Fruit fly (Drosophila melanogaster) whole organism, embryonic: ENCODE results near the gene Prosbeta2R2.
A peak's percentile ranks its signal among the peaks of the same experiment; 100 is the strongest.

Experiments
- Abd-B ChIP-seq: fragments of 200-800 bp; sonication (Bioruptor generic); optimal IDR thresholded peaks from 2 replicates; lab custom pipeline; 2018; ENCODE audit warnings: missing biosample characterization, mild to moderate bottlenecking, missing genetic modification characterization, moderate library complexity
- Adf1 ChIP-seq: fragments of 200-800 bp; sonication (Bioruptor generic); IDR thresholded peaks from 2 replicates; pipeline ENCODE4 v1.3.6; 2022; ENCODE audit warnings: missing biosample characterization, missing genetic modification characterization
- BEAF-32 ChIP-seq: fragments of 200-800 bp; sonication (Bioruptor generic); optimal IDR thresholded peaks from 3 replicates; lab custom pipeline; 2017; ENCODE audit warnings: missing biosample characterization, missing genetic modification characterization, mild to moderate bottlenecking, moderate library complexity, missing genetic modification reagents
- CG10366 ChIP-seq: fragments of 200-800 bp; sonication (Bioruptor generic); IDR thresholded peaks from 2 replicates; pipeline ENCODE4 v1.3.6; 2022; ENCODE audit warnings: missing biosample characterization, missing genetic modification characterization
- CG11093 ChIP-seq: fragments of 200-800 bp; sonication (Bioruptor generic); IDR thresholded peaks from 3 replicates; pipeline ENCODE4 v1.3.6; 2022; ENCODE audit warnings: missing biosample characterization, missing genetic modification characterization
- CG11456 ChIP-seq: fragments of 200-800 bp; sonication (Bioruptor generic); IDR thresholded peaks from 3 replicates; pipeline ENCODE4 v1.3.6; 2022; ENCODE audit warnings: missing biosample characterization, missing genetic modification characterization
- CG14014 ChIP-seq: fragments of 200-800 bp; sonication (Bioruptor generic); IDR thresholded peaks from 2 replicates; pipeline ENCODE4 v1.3.6; 2022; ENCODE audit warnings: missing biosample characterization, missing genetic modification characterization
- CG17912 ChIP-seq: fragments of 200-800 bp; sonication (Bioruptor generic); optimal IDR thresholded peaks from 2 replicates; lab custom pipeline; 2018; ENCODE audit warnings: missing biosample characterization, mild to moderate bottlenecking, missing genetic modification characterization
- CG3847 ChIP-seq: fragments of 200-800 bp; sonication (Bioruptor generic); IDR thresholded peaks from 2 replicates; pipeline ENCODE4 v1.3.6; 2022; ENCODE audit warnings: missing biosample characterization, missing genetic modification characterization
- CG4328 ChIP-seq: fragments of 200-800 bp; sonication (Bioruptor generic); optimal IDR thresholded peaks from 3 replicates; lab custom pipeline; 2017; ENCODE audit warnings: missing biosample characterization, missing genetic modification reagents, missing genetic modification characterization
- CG6254 ChIP-seq: fragments of 200-800 bp; sonication (Bioruptor generic); optimal IDR thresholded peaks from 3 replicates; lab custom pipeline; 2017; ENCODE audit warnings: mild to moderate bottlenecking, missing biosample characterization, missing genetic modification reagents, missing genetic modification characterization
- CG6791 ChIP-seq: fragments of 200-800 bp; sonication (Bioruptor generic); IDR thresholded peaks from 3 replicates; pipeline ENCODE4 v1.3.6; 2022; ENCODE audit warnings: missing biosample characterization, missing genetic modification characterization; ENCODE audit not compliant: partially characterized antibody
- CG6854 ChIP-seq: fragments of 200-800 bp; sonication (Bioruptor generic); optimal IDR thresholded peaks from 3 replicates; lab custom pipeline; 2017; ENCODE audit warnings: missing biosample characterization, mild to moderate bottlenecking, missing genetic modification characterization
- CG7271 ChIP-seq: fragments of 200-800 bp; sonication (Bioruptor generic); optimal IDR thresholded peaks from 2 replicates; lab custom pipeline; 2018; ENCODE audit warnings: missing biosample characterization, mild to moderate bottlenecking, missing genetic modification characterization, moderate library complexity
- CG9215 ChIP-seq: fragments of 200-800 bp; sonication (Bioruptor generic); IDR thresholded peaks from 2 replicates; pipeline ENCODE4 v1.3.6; 2022; ENCODE audit warnings: missing biosample characterization, missing genetic modification characterization
- CHES-1-like ChIP-seq: fragments of 200-800 bp; sonication (Bioruptor generic); optimal IDR thresholded peaks from 2 replicates; lab custom pipeline; 2016; ENCODE audit warnings: missing biosample characterization, missing genetic modification characterization
- D19A ChIP-seq: fragments of 200-800 bp; optimal IDR thresholded peaks from 3 replicates; lab custom pipeline; 2019; ENCODE audit warnings: missing biosample characterization, mild to moderate bottlenecking, missing genetic modification characterization, moderate library complexity
- Dad ChIP-seq: fragments of 200-800 bp; sonication (Bioruptor generic); optimal IDR thresholded peaks from 3 replicates; lab custom pipeline; 2016; ENCODE audit warnings: missing biosample characterization, missing genetic modification characterization
- Dip3 ChIP-seq: fragments of 200-800 bp; sonication (Bioruptor generic); optimal IDR thresholded peaks from 3 replicates; lab custom pipeline; 2016; ENCODE audit warnings: missing biosample characterization, missing genetic modification characterization
- Doc3 ChIP-seq: fragments of 200-800 bp; sonication (Bioruptor generic); IDR thresholded peaks from 3 replicates; pipeline ENCODE4 v1.3.6; 2022; ENCODE audit warnings: missing biosample characterization, missing genetic modification characterization; ENCODE audit not compliant: partially characterized antibody
- HLH3B ChIP-seq: fragments of 200-800 bp; sonication (Bioruptor generic); IDR thresholded peaks from 2 replicates; pipeline ENCODE4 v1.3.6; 2022; ENCODE audit warnings: missing biosample characterization, missing genetic modification characterization
- NfI ChIP-seq: fragments of 200-800 bp; sonication (Bioruptor generic); optimal IDR thresholded peaks from 3 replicates; lab custom pipeline; 2018; ENCODE audit warnings: missing biosample characterization, mild to moderate bottlenecking, missing genetic modification characterization, moderate library complexity
- Ravus ChIP-seq: fragments of 200-800 bp; sonication (Bioruptor generic); IDR thresholded peaks from 2 replicates; pipeline ENCODE4 v1.3.6; 2022; ENCODE audit warnings: missing biosample characterization, missing genetic modification characterization
- Sin3A ChIP-seq: fragments of >200 bp; optimal IDR thresholded peaks from 2 replicates; lab custom pipeline; 2018
- Sry-δ ChIP-seq: fragments of 200-800 bp; sonication (Bioruptor generic); optimal IDR thresholded peaks from 2 replicates; lab custom pipeline; 2016; ENCODE audit warnings: missing biosample characterization, missing genetic modification characterization
- Tbp ChIP-seq: fragments of >200 bp; optimal IDR thresholded peaks from 2 replicates; lab custom pipeline; 2018; ENCODE audit warnings: missing biosample characterization, missing genetic modification characterization
- Trl ChIP-seq, 3 experiments: fragments of >200 bp in 2 of 3; fragments of 200-800 bp in 1 of 3; sonication (Bioruptor generic) in 1 of 3; optimal IDR thresholded peaks; 2 replicates in 1 of 3; 3 replicates in 2 of 3; lab custom pipeline; 2016 to 2017; ENCODE audit warnings: missing biosample characterization in 1 of 3, missing genetic modification characterization in 1 of 3
- ato ChIP-seq: fragments of 200-800 bp; sonication (Bioruptor generic); IDR thresholded peaks from 2 replicates; pipeline ENCODE4 v1.3.6; 2022; ENCODE audit warnings: missing biosample characterization, missing genetic modification characterization; ENCODE audit not compliant: partially characterized antibody
- az2 ChIP-seq: fragments of 200-800 bp; sonication (Bioruptor generic); optimal IDR thresholded peaks from 3 replicates; lab custom pipeline; 2016; ENCODE audit warnings: missing biosample characterization, missing genetic modification characterization
- caup ChIP-seq: fragments of 200-800 bp; sonication (Bioruptor generic); optimal IDR thresholded peaks from 3 replicates; lab custom pipeline; 2017; ENCODE audit warnings: missing biosample characterization, mild to moderate bottlenecking, missing genetic modification characterization, moderate library complexity; ENCODE audit not compliant: severe bottlenecking
- ci ChIP-seq: fragments of 200-800 bp; sonication (Bioruptor generic); IDR thresholded peaks from 3 replicates; pipeline ENCODE4 v1.3.6; 2022; ENCODE audit warnings: missing biosample characterization, missing genetic modification characterization
- dati ChIP-seq: fragments of 200-800 bp; sonication (Bioruptor generic); IDR thresholded peaks from 2 replicates; pipeline ENCODE4 v1.3.6; 2022; ENCODE audit warnings: missing biosample characterization, missing genetic modification characterization
- dysf ChIP-seq: fragments of 200-800 bp; sonication (Bioruptor generic); IDR thresholded peaks from 3 replicates; pipeline ENCODE4 v1.3.6; 2022; ENCODE audit warnings: missing biosample characterization, missing genetic modification characterization
- en ChIP-seq: fragments of 200-800 bp; sonication (Bioruptor generic); optimal IDR thresholded peaks from 2 replicates; lab custom pipeline; 2016; ENCODE audit warnings: missing biosample characterization, missing genetic modification characterization
- gem ChIP-seq: fragments of 200-800 bp; sonication (Bioruptor generic); optimal IDR thresholded peaks from 2 replicates; lab custom pipeline; 2019; ENCODE audit warnings: missing biosample characterization, mild to moderate bottlenecking, missing genetic modification characterization, moderate library complexity
- jing ChIP-seq: fragments of 200-800 bp; sonication (Bioruptor generic); optimal IDR thresholded peaks from 2 replicates; lab custom pipeline; 2018; ENCODE audit warnings: missing biosample characterization, mild to moderate bottlenecking, missing genetic modification characterization
- kni ChIP-seq: fragments of 200-800 bp; sonication (Bioruptor generic); optimal IDR thresholded peaks from 3 replicates; lab custom pipeline; 2017; ENCODE audit warnings: mild to moderate bottlenecking, missing biosample characterization, missing genetic modification reagents, missing genetic modification characterization
- knrl ChIP-seq: fragments of 200-800 bp; sonication (Bioruptor generic); IDR thresholded peaks from 3 replicates; pipeline ENCODE4 v1.3.6; 2022; ENCODE audit warnings: missing biosample characterization, missing genetic modification characterization; ENCODE audit not compliant: partially characterized antibody
- nerfin-1 ChIP-seq: fragments of 200-800 bp; sonication (Bioruptor generic); optimal IDR thresholded peaks from 3 replicates; lab custom pipeline; 2019; ENCODE audit warnings: missing biosample characterization, mild to moderate bottlenecking, missing genetic modification characterization, moderate library complexity
- peb ChIP-seq: fragments of 200-800 bp; sonication (Bioruptor generic); IDR thresholded peaks from 2 replicates; pipeline ENCODE4 v1.3.6; 2022; ENCODE audit warnings: missing biosample characterization, missing genetic modification characterization
- pzg ChIP-seq: fragments of 200-800 bp; sonication (Bioruptor generic); optimal IDR thresholded peaks from 3 replicates; lab custom pipeline; 2018; ENCODE audit warnings: missing biosample characterization, mild to moderate bottlenecking, missing genetic modification characterization, moderate library complexity
- row ChIP-seq: fragments of 200-800 bp; sonication (Bioruptor generic); IDR thresholded peaks from 3 replicates; pipeline ENCODE4 v1.3.6; 2022; ENCODE audit warnings: missing biosample characterization, missing genetic modification characterization
- seq ChIP-seq: fragments of 200-800 bp; sonication (Bioruptor generic); IDR thresholded peaks from 2 replicates; pipeline ENCODE4 v1.3.6; 2022; ENCODE audit warnings: missing biosample characterization, missing genetic modification characterization
- tap ChIP-seq: fragments of 200-800 bp; optimal IDR thresholded peaks from 3 replicates; lab custom pipeline; 2019; ENCODE audit warnings: missing biosample characterization, mild to moderate bottlenecking, missing genetic modification characterization, moderate library complexity
- tgo ChIP-seq: fragments of 200-800 bp; sonication (Bioruptor generic); IDR thresholded peaks from 3 replicates; pipeline ENCODE4 v1.3.6; 2022; ENCODE audit warnings: missing biosample characterization, missing genetic modification characterization
- trem ChIP-seq: fragments of 200-800 bp; optimal IDR thresholded peaks from 3 replicates; lab custom pipeline; 2019; ENCODE audit warnings: missing biosample characterization, mild to moderate bottlenecking, missing genetic modification characterization, moderate library complexity
- ttk ChIP-seq: fragments of 200-800 bp; sonication (Bioruptor generic); IDR thresholded peaks from 2 replicates; pipeline ENCODE4 v2.1.2; 2022; ENCODE audit warnings: missing biosample characterization, missing genetic modification characterization
- tx ChIP-seq: fragments of 200-800 bp; sonication (Bioruptor generic); optimal IDR thresholded peaks from 2 replicates; lab custom pipeline; 2016; ENCODE audit warnings: missing biosample characterization, missing genetic modification characterization
- wdn ChIP-seq: fragments of 200-800 bp; sonication (Bioruptor generic); IDR thresholded peaks from 2 replicates; pipeline ENCODE4 v1.3.6; 2022; ENCODE audit warnings: missing biosample characterization, missing genetic modification characterization
- zen ChIP-seq: fragments of 200-800 bp; sonication (Bioruptor generic); optimal IDR thresholded peaks from 3 replicates; lab custom pipeline; 2018; ENCODE audit warnings: missing biosample characterization, mild to moderate bottlenecking, missing genetic modification characterization, moderate library complexity

Gene Prosbeta2R2

dm6 chr3R:5232197-5232607 lies 12.9 kb upstream of the Prosbeta2R2 start, which contains the start of the genes Kat60 and Mms19 (continued):
- no peak; the same call in 1 of the 2 replicates for TF ChIP-seq seq
- peak; percentile 43 for TF ChIP-seq Dad (GFP tag; lab: Kevin White, UChicago)
- TF ChIP-seq wdn (GFP tag; lab: Robert Waterston, UW), result peak; percentile 54; the same call in 1 of the 2 replicates
- TF ChIP-seq pzg (GFP tag; lab: Kevin White, UChicago), result peak; percentile 88
- TF ChIP-seq row (GFP tag; lab: Robert Waterston, UW), result peak; percentile 95
- no peak for TF ChIP-seq tap (tag; lab: Kevin White, UChicago)
- no peak for TF ChIP-seq D19A (tag; lab: Kevin White, UChicago)
- peak; percentile 100 for TF ChIP-seq Sin3A (lab: Kevin White, UChicago)
- TF ChIP-seq CG4328 (GFP tag; lab: Kevin White, UChicago), result no peak
- TF ChIP-seq CG9215 (GFP tag; lab: Robert Waterston, UW), result peak; percentile 84
- TF ChIP-seq en (GFP tag; lab: Kevin White, UChicago), result peak; percentile 43
- peak; percentile 98 for TF ChIP-seq Sry-δ (GFP tag; lab: Kevin White, UChicago)
- peak; percentile 39; the same call in 1 of the 2 replicates for TF ChIP-seq HLH3B (GFP tag; lab: Robert Waterston, UW)
- peak; percentile 85 for TF ChIP-seq trem
- peak; percentile 33 for TF ChIP-seq kni
- no peak for TF ChIP-seq gem
- TF ChIP-seq Trl (optimal IDR thresholded peaks at IDR 0.05; lab: Kevin White, UChicago), result no peak
- TF ChIP-seq Trl (GFP tag; optimal IDR thresholded peaks at IDR 0.05; lab: Kevin White, UChicago), result peak; percentile 66
- peak; percentile 60 for TF ChIP-seq tx (GFP tag; lab: Kevin White, UChicago)
- TF ChIP-seq CG11093 (GFP tag; lab: Robert Waterston, UW), result peak; percentile 52; the same call in 1 of the 3 replicates
- TF ChIP-seq jing (GFP tag; lab: Kevin White, UChicago), result no peak
- peak; percentile 39 for TF ChIP-seq CG14014
- peak; percentile 28; the same call in 1 of the 2 replicates for TF ChIP-seq Adf1 (GFP tag; lab: Robert Waterston, UW)
- TF ChIP-seq caup, result no peak
- peak; percentile 58 for TF ChIP-seq ttk
- peak; percentile 59; the same call in 2 of the 3 replicates for TF ChIP-seq ci
- peak; percentile 94 for TF ChIP-seq CG6791 (GFP tag; lab: Robert Waterston, UW)
- TF ChIP-seq dati (GFP tag; lab: Robert Waterston, UW), result no peak
- TF ChIP-seq nerfin-1 (tag; lab: Kevin White, UChicago), result peak; percentile 25
- peak; percentile 100 for TF ChIP-seq BEAF-32 (GFP tag; lab: Kevin White, UChicago)
- peak; percentile 71 for TF ChIP-seq tgo (GFP tag; lab: Robert Waterston, UW)
- peak; percentile 72; the same call in 2 of the 3 replicates for TF ChIP-seq CG11456 (GFP tag; lab: Robert Waterston, UW)
- TF ChIP-seq knrl (GFP tag; lab: Robert Waterston, UW), result peak; percentile 98
- peak; percentile 93 for TF ChIP-seq Doc3 (GFP tag; lab: Robert Waterston, UW)
- TF ChIP-seq ato (GFP tag; lab: Robert Waterston, UW), result peak; percentile 74
- TF ChIP-seq peb (GFP tag; lab: Robert Waterston, UW), result no peak
- TF ChIP-seq CHES-1-like, result peak; percentile 64
- peak; percentile 66 for TF ChIP-seq az2 (GFP tag; lab: Kevin White, UChicago)
- peak; percentile 71 for TF ChIP-seq Abd-B (GFP tag; lab: Kevin White, UChicago)
- TF ChIP-seq CG3847 (GFP tag; lab: Robert Waterston, UW), result peak; percentile 83
- TF ChIP-seq Ravus, result peak; percentile 8; the same call in 1 of the 2 replicates
- peak; percentile 40 for TF ChIP-seq NfI (GFP tag; lab: Kevin White, UChicago)
- TF ChIP-seq zen (tag; lab: Kevin White, UChicago), result peak; percentile 48
- TF ChIP-seq Tbp (GFP tag; lab: Kevin White, UChicago), result peak; percentile 14
- TF ChIP-seq CG6254 (GFP tag; lab: Kevin White, UChicago), result peak; percentile 83
- TF ChIP-seq CG17912 (GFP tag; lab: Kevin White, UChicago), result no peak
- TF ChIP-seq CG6854 (GFP tag; lab: Kevin White, UChicago), result no peak
- peak; percentile 65 for TF ChIP-seq CG10366 (GFP tag; lab: Robert Waterston, UW)
- peak; percentile 64 for TF ChIP-seq Dip3 (GFP tag; lab: Kevin White, UChicago)
- TF ChIP-seq CG7271 (tag; lab: Kevin White, UChicago), result peak; percentile 18
- TF ChIP-seq dysf, result peak; percentile 69; the same call in 2 of the 3 replicates
